Worm (Caenorhabditis elegans) whole organism, L4 larva: Measurements from ENCODE around the gene srv-3.
A peak's percentile ranks its signal among the peaks of the same experiment; 100 is the strongest.

Experiments
- T20F7.1 ChIP-seq: fragments of 200-800 bp; sonication (Bioruptor generic); optimal IDR thresholded peaks from 2 replicates; lab custom pipeline; 2018; ENCODE audit warnings: mild to moderate bottlenecking, missing genetic modification characterization, missing compliant biosample characterization
- T26A8.4 ChIP-seq: fragments of 200-800 bp; sonication (Bioruptor generic); IDR thresholded peaks from 2 replicates; pipeline ENCODE4 v1.3.6; 2022; ENCODE audit warnings: missing genetic modification characterization, missing compliant biosample characterization
- Y105C5A.15 ChIP-seq: fragments of 200-800 bp; sonication (Bioruptor generic); IDR thresholded peaks from 2 replicates; pipeline ENCODE4 v1.3.6; 2022; ENCODE audit warnings: missing genetic modification characterization, missing compliant biosample characterization
- Y48G9A.11 ChIP-seq: fragments of 200-800 bp; sonication (Bioruptor generic); IDR thresholded peaks from 2 replicates; pipeline ENCODE4 v1.3.6; 2022; ENCODE audit warnings: missing genetic modification reagents, missing genetic modification characterization, missing compliant biosample characterization
- Y5F2A.4 ChIP-seq: fragments of 200-800 bp; sonication (Bioruptor generic); optimal IDR thresholded peaks from 2 replicates; lab custom pipeline; 2018; ENCODE audit warnings: mild to moderate bottlenecking, missing genetic modification characterization, missing compliant biosample characterization
- Y75B8A.6 ChIP-seq: fragments of 200-800 bp; sonication (Bioruptor generic); IDR thresholded peaks from 2 replicates; pipeline ENCODE4 v1.3.6; 2022; ENCODE audit warnings: missing genetic modification reagents, missing genetic modification characterization, missing compliant biosample characterization
- ZK546.5 ChIP-seq, 2 experiments: sonication (generic microtip); optimal IDR thresholded peaks; 2 replicates each; lab custom pipeline; 2017; ENCODE audit warnings: missing biosample characterization in 2 of 2, missing genetic modification characterization in 2 of 2
- attf-4 ChIP-seq: sonication (generic microtip); optimal IDR thresholded peaks from 3 replicates; lab custom pipeline; 2017; ENCODE audit warnings: missing biosample characterization, missing genetic modification characterization
- ceh-62 ChIP-seq: sonication (generic microtip); optimal IDR thresholded peaks from 2 replicates; lab custom pipeline; 2017; ENCODE audit warnings: missing biosample characterization, missing genetic modification characterization
- ces-1 ChIP-seq: fragments of 150-350 bp; sonication (generic microtip); optimal IDR thresholded peaks from 4 replicates; lab custom pipeline; 2014; ENCODE audit warnings: missing biosample characterization, missing genetic modification reagents, missing genetic modification characterization
- daf-16 ChIP-seq, 3 experiments: sonication (generic microtip); optimal IDR thresholded peaks; 2 replicates each; lab custom pipeline; 2016 to 2017; ENCODE audit warnings: missing genetic modification characterization in 3 of 3, missing genetic modification reagents in 3 of 3, mild to moderate bottlenecking in 2 of 3, missing compliant biosample characterization in 2 of 3, missing biosample characterization in 1 of 3, moderate library complexity in 1 of 3
- dmd-6 ChIP-seq: fragments of 200-800 bp; sonication (Bioruptor generic); IDR thresholded peaks from 2 replicates; pipeline ENCODE4 v1.3.6; 2022; ENCODE audit warnings: missing genetic modification reagents, missing genetic modification characterization, missing compliant biosample characterization
- dmd-8 ChIP-seq: fragments of 200-800 bp; sonication (Bioruptor generic); IDR thresholded peaks from 2 replicates; pipeline ENCODE4 v1.3.6; 2022; ENCODE audit warnings: missing genetic modification characterization, missing compliant biosample characterization
- duxl-1 ChIP-seq: sonication (generic microtip); optimal IDR thresholded peaks from 2 replicates; lab custom pipeline; 2016; ENCODE audit warnings: mild to moderate bottlenecking, missing genetic modification characterization, moderate library complexity, missing compliant biosample characterization; ENCODE audit not compliant: poor library complexity
- dve-1 ChIP-seq: sonication (generic microtip); optimal IDR thresholded peaks from 2 replicates; lab custom pipeline; 2017; ENCODE audit warnings: antibody characterized with exemption, mild to moderate bottlenecking, missing genetic modification characterization, missing compliant biosample characterization; ENCODE audit not compliant: insufficient read depth
- egl-43 ChIP-seq: fragments of 200-800 bp; sonication (Bioruptor generic); IDR thresholded peaks from 2 replicates; pipeline ENCODE4 v1.3.6; 2022; ENCODE audit warnings: missing genetic modification reagents, missing genetic modification characterization, missing compliant biosample characterization
- hlh-11 ChIP-seq: fragments of 200-800 bp; sonication (Bioruptor generic); optimal IDR thresholded peaks from 2 replicates; lab custom pipeline; 2018; ENCODE audit warnings: mild to moderate bottlenecking, missing genetic modification characterization, missing compliant biosample characterization
- hlh-30 ChIP-seq: sonication (generic microtip); optimal IDR thresholded peaks from 2 replicates; lab custom pipeline; 2017; ENCODE audit warnings: antibody characterized with exemption, mild to moderate bottlenecking, missing genetic modification characterization, missing compliant biosample characterization; ENCODE audit not compliant: insufficient read depth
- lin-13 ChIP-seq: fragments of 150-350 bp; optimal IDR thresholded peaks from 2 replicates; lab custom pipeline; 2014; ENCODE audit warnings: missing biosample characterization, missing genetic modification reagents, missing genetic modification characterization
- lin-38 ChIP-seq: fragments of 200-800 bp; sonication (Bioruptor generic); IDR thresholded peaks from 2 replicates; pipeline ENCODE4 v1.3.6; 2022; ENCODE audit warnings: missing genetic modification reagents, missing genetic modification characterization, missing compliant biosample characterization
- lir-3 ChIP-seq: sonication (generic microtip); optimal IDR thresholded peaks from 2 replicates; lab custom pipeline; 2016; ENCODE audit warnings: mild to moderate bottlenecking, missing genetic modification characterization, missing compliant biosample characterization
- lsy-2 ChIP-seq, 2 experiments: fragments of 150-350 bp in 1 of 2; sonication (generic microtip) in 1 of 2; optimal IDR thresholded peaks; 2 replicates each; lab custom pipeline; 2014 to 2017; ENCODE audit warnings: missing biosample characterization in 2 of 2, missing genetic modification characterization in 2 of 2
- nhr-237 ChIP-seq: sonication (generic microtip); optimal IDR thresholded peaks from 2 replicates; lab custom pipeline; 2017; ENCODE audit warnings: missing biosample characterization, missing genetic modification characterization
- nhr-28 ChIP-seq: fragments of 150-350 bp; optimal IDR thresholded peaks from 2 replicates; lab custom pipeline; 2014; ENCODE audit warnings: missing biosample characterization, missing genetic modification characterization
- nhr-41 ChIP-seq: fragments of 200-800 bp; sonication (Bioruptor generic); IDR thresholded peaks from 2 replicates; pipeline ENCODE4 v1.3.6; 2022; ENCODE audit warnings: missing genetic modification reagents, missing genetic modification characterization, missing compliant biosample characterization
- nhr-48 ChIP-seq: sonication (generic microtip); optimal IDR thresholded peaks from 2 replicates; lab custom pipeline; 2016; ENCODE audit warnings: mild to moderate bottlenecking, missing genetic modification characterization, missing compliant biosample characterization
- nhr-77 ChIP-seq: fragments of 150-350 bp; optimal IDR thresholded peaks from 2 replicates; lab custom pipeline; 2014; ENCODE audit warnings: missing biosample characterization, missing genetic modification characterization
- php-3 ChIP-seq: fragments of 200-800 bp; sonication (Bioruptor generic); IDR thresholded peaks from 2 replicates; pipeline ENCODE4 v1.3.6; 2022; ENCODE audit warnings: missing genetic modification reagents, missing genetic modification characterization, missing compliant biosample characterization
- pqm-1 ChIP-seq: sonication (generic microtip); optimal IDR thresholded peaks from 2 replicates; lab custom pipeline; 2017; ENCODE audit warnings: missing biosample characterization, missing genetic modification characterization
- rbr-2 ChIP-seq: sonication (generic microtip); optimal IDR thresholded peaks from 2 replicates; lab custom pipeline; 2016; ENCODE audit warnings: missing genotype, missing genetic modification characterization, missing compliant biosample characterization
- set-16 ChIP-seq: fragments of 200-800 bp; sonication (Bioruptor generic); IDR thresholded peaks from 2 replicates; pipeline ENCODE4 v1.3.6; 2022; ENCODE audit warnings: missing genetic modification reagents, missing genetic modification characterization, missing compliant biosample characterization
- skn-1 ChIP-seq: fragments of 150-350 bp; optimal IDR thresholded peaks from 2 replicates; lab custom pipeline; 2014; ENCODE audit warnings: missing biosample characterization, missing genetic modification characterization
- tra-1 ChIP-seq: fragments of 200-800 bp; sonication (Bioruptor generic); IDR thresholded peaks from 2 replicates; pipeline ENCODE4 v1.3.6; 2022; ENCODE audit warnings: missing genetic modification reagents, missing genetic modification characterization, missing compliant biosample characterization
- unc-130 ChIP-seq: sonication (generic microtip); optimal IDR thresholded peaks from 2 replicates; lab custom pipeline; 2016; ENCODE audit warnings: missing genetic modification reagents, missing genetic modification characterization, missing compliant biosample characterization
- unc-39 ChIP-seq: sonication (generic microtip); optimal IDR thresholded peaks from 2 replicates; lab custom pipeline; 2017; ENCODE audit warnings: missing biosample characterization, missing genetic modification characterization
- zag-1 ChIP-seq: fragments of 150-350 bp; optimal IDR thresholded peaks from 2 replicates; lab custom pipeline; 2014; ENCODE audit warnings: missing biosample characterization, missing genetic modification characterization
- zfp-2 ChIP-seq: sonication (generic microtip); optimal IDR thresholded peaks from 2 replicates; lab custom pipeline; 2016; ENCODE audit warnings: mild to moderate bottlenecking, missing genetic modification characterization, missing compliant biosample characterization

srv-3 gene

DNA sequence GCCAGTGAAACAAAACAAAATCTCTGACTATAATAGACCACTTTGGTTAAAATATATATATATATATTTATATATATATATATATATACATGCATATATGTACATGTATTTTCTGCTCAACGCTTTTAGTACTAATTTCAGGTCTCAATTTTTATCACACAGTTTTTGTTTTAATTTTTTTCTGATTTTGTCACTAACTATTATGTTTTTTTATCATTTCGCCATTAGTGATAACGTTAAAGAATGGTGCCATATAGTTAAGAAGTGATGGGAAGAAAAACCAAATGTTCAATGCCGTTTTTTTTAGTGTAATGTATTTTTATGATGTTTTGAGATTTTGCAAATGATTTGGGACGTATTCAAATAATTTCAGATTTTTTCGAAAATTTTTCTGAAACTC is 45.6 kb upstream of the srv-3 start:
- TF ChIP-seq attf-4 (tag; lab: Kevin White, UChicago) (no peak), nhr-28 (peak; percentile 59), pqm-1 (peak; percentile 13), unc-39 (tag; lab: Kevin White, UChicago) (no peak), php-3 (GFP tag; lab: Robert Waterston, UW) (0 out of 2 replicates have a peak, but pooled peaks have one; percentile 50), zfp-2 (tag; lab: Kevin White, UChicago) (no peak), hlh-30 (tag; lab: Kevin White, UChicago) (no peak)

DNA sequence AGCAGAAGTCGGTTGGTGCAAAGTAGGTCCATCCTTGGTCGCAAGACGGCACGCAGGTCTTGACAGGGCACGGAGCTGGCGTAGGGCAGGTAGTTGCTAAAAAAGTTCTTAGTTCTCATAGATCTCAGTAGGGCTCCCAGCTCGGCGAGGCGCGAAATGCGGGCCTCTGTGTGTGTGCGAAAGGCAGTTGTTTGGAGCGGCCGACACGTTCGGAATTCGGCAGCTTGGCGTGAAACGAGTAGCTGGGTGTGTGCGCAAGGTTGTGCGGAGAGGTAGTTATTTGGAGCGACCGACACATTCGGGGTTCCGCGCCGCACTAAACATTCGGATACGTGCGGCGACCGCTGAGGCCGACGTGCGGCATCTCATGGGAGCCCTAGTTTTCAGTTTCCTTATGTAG is 44.1 kb upstream of the srv-3 start:
- no peak for TF ChIP-seq egl-43
- no peak for TF ChIP-seq unc-130 (GFP tag; lab: Kevin White, UChicago)
- TF ChIP-seq Y75B8A.6, result no peak
- no peak for TF ChIP-seq skn-1 (tag; lab: Kevin White, UChicago)
- no peak for TF ChIP-seq ZK546.5 (tag; optimal IDR thresholded peaks at IDR 0.05; lab: Kevin White, UChicago)
- TF ChIP-seq nhr-77, result no peak
- TF ChIP-seq set-16 (GFP tag; lab: Robert Waterston, UW), result peak; percentile 76
- no peak for TF ChIP-seq nhr-237 (tag; lab: Kevin White, UChicago)

DNA sequence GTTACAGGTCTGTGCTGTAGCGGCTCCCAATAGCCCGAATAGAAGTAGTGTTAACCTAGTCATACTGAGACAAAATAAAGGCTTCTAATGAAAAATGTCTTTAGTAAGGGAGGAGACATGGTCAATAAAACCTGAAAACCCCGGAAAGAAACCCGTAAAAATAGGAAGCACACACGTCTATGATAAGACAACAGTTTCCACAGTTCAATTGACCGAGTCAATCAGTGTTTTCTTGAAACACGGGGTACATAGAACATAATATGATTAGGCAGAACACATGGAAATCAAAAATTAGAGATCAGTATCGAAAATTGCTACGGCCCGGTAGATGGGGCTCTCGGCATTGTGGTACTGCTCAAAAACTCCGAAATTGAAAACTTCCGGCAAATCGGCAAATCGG is 42.4 kb upstream of the srv-3 start, which contains the start of gene clec-49:
clec-49 (minus strand) TSS at position 103 of the 400 bp plus-strand sequence.
- TF ChIP-seq daf-16 (GFP tag; optimal IDR thresholded peaks at IDR 0.05; lab: Kevin White, UChicago) (no peak), daf-16 (tag; optimal IDR thresholded peaks at IDR 0.05; lab: Kevin White, UChicago) (peak; percentile 73), zag-1 (tag; lab: Kevin White, UChicago) (no peak), dve-1 (tag; lab: Kevin White, UChicago) (peak; percentile 20), dmd-8 (GFP tag; lab: Robert Waterston, UW) (no peak), Y48G9A.11 (GFP tag; lab: Robert Waterston, UW) (no peak), pqm-1 (peak; percentile 57), ceh-62 (tag; lab: Kevin White, UChicago) (no peak), duxl-1 (tag; lab: Kevin White, UChicago) (no peak), nhr-28 (peak; percentile 57), set-16 (GFP tag; lab: Robert Waterston, UW) (no peak), hlh-11 (tag; lab: Kevin White, UChicago) (peak; percentile 46), nhr-41 (no peak), rbr-2 (tag; lab: Kevin White, UChicago) (no peak), tra-1 (GFP tag; lab: Robert Waterston, UW) (no peak), dmd-6 (peak; percentile 84)

DNA sequence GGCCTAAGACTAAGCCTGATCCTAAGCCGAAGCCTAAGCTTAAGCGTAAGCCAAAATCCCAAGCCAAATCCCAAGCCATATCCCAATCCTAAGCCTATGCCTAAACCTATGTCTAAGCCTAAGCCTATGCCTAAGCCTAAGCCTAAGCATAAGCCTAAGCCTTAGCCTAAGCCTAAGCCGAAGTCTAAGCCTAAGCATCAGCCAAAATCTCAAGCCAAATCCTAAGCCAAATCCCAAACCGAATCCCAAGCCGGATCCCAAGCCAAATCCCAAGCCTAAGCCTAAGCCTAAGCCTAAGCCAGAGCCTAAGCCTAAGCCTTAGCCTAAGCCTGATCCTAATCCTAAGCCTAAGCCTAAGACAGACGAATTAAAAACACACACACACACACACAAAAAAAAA is 38.4 kb upstream of the srv-3 start:
- TF ChIP-seq php-3 (GFP tag; lab: Robert Waterston, UW), result 0 out of 2 replicates have a peak, but pooled peaks have one; percentile 33
- no peak for TF ChIP-seq T26A8.4 (GFP tag; lab: Robert Waterston, UW)
- TF ChIP-seq Y105C5A.15 (GFP tag; lab: Robert Waterston, UW), result no peak
- TF ChIP-seq Y5F2A.4 (GFP tag; lab: Kevin White, UChicago), result no peak
- TF ChIP-seq, all 104 proteins: peak for 1

DNA sequence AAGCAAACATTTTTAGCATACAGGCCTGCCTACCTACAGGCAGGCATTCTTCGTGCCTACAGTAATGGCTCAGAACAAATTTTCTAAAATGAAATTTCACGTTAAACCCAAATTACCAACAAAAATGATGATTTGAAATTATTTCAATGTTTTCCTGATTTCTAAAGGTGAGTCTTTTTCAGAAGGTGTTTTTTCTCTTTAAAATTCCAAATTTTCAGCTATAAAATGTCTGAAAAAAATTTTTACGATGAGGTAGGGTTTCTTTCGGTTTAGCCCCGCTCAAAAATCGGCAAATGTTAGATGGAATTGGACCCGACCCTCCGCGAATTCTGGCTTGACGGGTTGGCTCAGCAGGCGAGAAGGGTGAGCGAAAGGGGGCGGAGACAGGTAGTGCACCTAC is 37.1 kb upstream of the srv-3 start, which contains the start of gene W04E12.5:
W04E12.5 (plus strand) TSS at position 301 of the 400 bp plus-strand sequence.
- TF ChIP-seq lin-13, result no peak
- TF ChIP-seq nhr-48 (tag; lab: Kevin White, UChicago), result no peak
- TF ChIP-seq tra-1 (GFP tag; lab: Robert Waterston, UW), result no peak
- TF ChIP-seq lir-3 (tag; lab: Kevin White, UChicago), result no peak
- no peak for TF ChIP-seq lsy-2 (tag; optimal IDR thresholded peaks at IDR 0.05; lab: Kevin White, UChicago)
- TF ChIP-seq T20F7.1 (GFP tag; lab: Kevin White, UChicago), result no peak
- no peak for TF ChIP-seq ces-1 (GFP tag; lab: Kevin White, UChicago)
- TF ChIP-seq lin-38 (GFP tag; lab: Robert Waterston, UW), result no peak
